Worm (Caenorhabditis elegans): Measurements from ENCODE around the gene bcc-1.

The bcc-1 gene

ce11 chrIV:11094052-11094451, 1.7 kb upstream of the bcc-1 start:
- TF ChIP-seq R02D3.7 (tag; optimal IDR thresholded peaks at IDR 0.05) (no peak), F10B5.3 (tag; optimal IDR thresholded peaks at IDR 0.05) (no peak), php-3 (GFP tag; IDR thresholded peaks at IDR 0.05) (no peak), dmd-8 (GFP tag; IDR thresholded peaks at IDR 0.05) (no peak), hif-1 (tag; optimal IDR thresholded peaks at IDR 0.05) (no peak), nhr-28 (tag; optimal IDR thresholded peaks at IDR 0.05) (no peak), nhr-10 (tag; optimal IDR thresholded peaks at IDR 0.05) (no peak), aha-1 (tag) (peak; percentile 93)

ce11 chrIV:11089527-11089926, 2.8 kb downstream of the bcc-1 start, which contains the start of gene M7.7:
Gene M7.7 (plus strand): TSS chrIV:11089827.
- TF ChIP-seq nhr-10 (tag; optimal IDR thresholded peaks at IDR 0.05) (no peak), T20F7.1 (GFP tag; optimal IDR thresholded peaks at IDR 0.05) (no peak)

ce11 chrIV:11083609-11084008, 8.7 kb downstream of the bcc-1 start, which contains the start of gene klc-1:
Gene klc-1 (plus strand): TSS chrIV:11083735.
- no peak for TF ChIP-seq hlh-11 (tag; optimal IDR thresholded peaks at IDR 0.05)
- no peak for TF ChIP-seq egl-43 (GFP tag; IDR thresholded peaks at IDR 0.05)
- no peak for TF ChIP-seq F44E2.7 (GFP tag; IDR thresholded peaks at IDR 0.05)
- no peak for TF ChIP-seq fos-1 (tag; optimal IDR thresholded peaks at IDR 0.05)
- no peak for TF ChIP-seq zip-11 (GFP tag; IDR thresholded peaks at IDR 0.05)
- peak in 1 of 2 experiments; percentile 56 for TF ChIP-seq lsy-2 (tag; optimal IDR thresholded peaks at IDR 0.05)
- TF ChIP-seq fkh-10 (GFP tag; optimal IDR thresholded peaks at IDR 0.05), result no peak
- TF ChIP-seq lin-38 (GFP tag; IDR thresholded peaks at IDR 0.05), result 0 out of 2 replicates have a peak, but pooled peaks have one; percentile 21

ce11 chrIV:11082789-11083235, 9.5 kb downstream of the bcc-1 start:
- TF ChIP-seq nhr-42 (GFP tag; IDR thresholded peaks at IDR 0.05), result peak; percentile 89
- peak; percentile 99 for TF ChIP-seq aha-1 (tag)
- no peak for TF ChIP-seq F26F4.8 (GFP tag; conservative IDR thresholded peaks at IDR 0.05)
- peak; percentile 84 for TF ChIP-seq dmd-6 (GFP tag; IDR thresholded peaks at IDR 0.05)
- peak; percentile 69 for TF ChIP-seq duxl-1 (tag; optimal IDR thresholded peaks at IDR 0.05; ENCODE audit: poor library complexity)
- peak; percentile 68 for TF ChIP-seq ceh-32 (tag; optimal IDR thresholded peaks at IDR 0.05; ENCODE audit: poor library complexity)
- no peak for TF ChIP-seq snpc-4 (tag; optimal IDR thresholded peaks at IDR 0.05)
- TF ChIP-seq hlh-30 (tag; optimal IDR thresholded peaks at IDR 0.05; ENCODE audit: insufficient read depth), result peak; percentile 99
- TF ChIP-seq zip-2 (tag; optimal IDR thresholded peaks at IDR 0.05), result peak; percentile 4
- TF ChIP-seq lin-15B (tag; optimal IDR thresholded peaks at IDR 0.05), result no peak
- peak; percentile 71; the same call in 1 of the 2 replicates for TF ChIP-seq vab-7 (GFP tag; IDR thresholded peaks at IDR 0.05)
- TF ChIP-seq ztf-11 (tag; optimal IDR thresholded peaks at IDR 0.05), result no peak
- TF ChIP-seq nhr-41 (GFP tag; IDR thresholded peaks at IDR 0.05), result no peak
- peak; percentile 93 for TF ChIP-seq nhr-6 (tag; optimal IDR thresholded peaks at IDR 0.05)
- TF ChIP-seq unc-62 (GFP tag; optimal IDR thresholded peaks at IDR 0.05 in 1 of 2), result peak; percentile 21 to 100
- no peak for TF ChIP-seq unc-62 (tag; optimal IDR thresholded peaks at IDR 0.05)
- TF ChIP-seq saeg-2 (GFP tag; IDR thresholded peaks at IDR 0.05), result no peak
- TF ChIP-seq set-16 (GFP tag; IDR thresholded peaks at IDR 0.05), result peak; percentile 78
- peak; percentile 92 for TF ChIP-seq nhr-25 (tag; optimal IDR thresholded peaks at IDR 0.05; ENCODE audit: borderline replicate concordance, insufficient read depth)
- TF ChIP-seq Y48G9A.11 (GFP tag; IDR thresholded peaks at IDR 0.05), result no peak
- 0 out of 2 replicates have a peak, but pooled peaks have one; percentile 24 for TF ChIP-seq ceh-44 (GFP tag; IDR thresholded peaks at IDR 0.05)
- TF ChIP-seq rbr-2 (tag; optimal IDR thresholded peaks at IDR 0.05), result peak; percentile 96
- TF ChIP-seq mep-1 (tag; optimal IDR thresholded peaks at IDR 0.05), result peak; percentile 96
- TF ChIP-seq F44E2.7 (GFP tag; IDR thresholded peaks at IDR 0.05), result 0 out of 2 replicates have a peak, but pooled peaks have one; percentile 10
- 0 out of 2 replicates have a peak, but pooled peaks have one; percentile 59 for TF ChIP-seq lin-29 (GFP tag; IDR thresholded peaks at IDR 0.05)
- peak; percentile 42 for TF ChIP-seq jun-1 (tag; optimal IDR thresholded peaks at IDR 0.05)
- TF ChIP-seq ces-1 (GFP tag; optimal IDR thresholded peaks at IDR 0.05), result peak; percentile 81
- TF ChIP-seq nhr-10 (tag; optimal IDR thresholded peaks at IDR 0.05), result peak; percentile 54
- no peak for TF ChIP-seq ZK337.2 (GFP tag; IDR thresholded peaks at IDR 0.05)
- peak; percentile 82 for TF ChIP-seq pha-4 (GFP tag; IDR thresholded peaks at IDR 0.05)
- TF ChIP-seq pha-4 (tag; optimal IDR thresholded peaks at IDR 0.05), result no peak
- peak; percentile 76; the same call in 1 of the 2 replicates for TF ChIP-seq mdt-29 (GFP tag; IDR thresholded peaks at IDR 0.05)
